Worm (Caenorhabditis elegans) whole organism, late embryonic: Measurements from ENCODE around the gene Y38H6A.3.
"Not testable (repeated sequence)": the region's sequence is repeated elsewhere in the genome, so short reads cannot be mapped to it uniquely, and the experiment has no call there.

Experiments
- F13H6.1 ChIP-seq: sonication (generic microtip); optimal IDR thresholded peaks from 2 replicates; lab custom pipeline; 2016; ENCODE audit warnings: missing genetic modification characterization, missing compliant biosample characterization
- K02D7.2 ChIP-seq: sonication (generic microtip); optimal IDR thresholded peaks from 2 replicates; lab custom pipeline; 2017; ENCODE audit warnings: mild to moderate bottlenecking, missing genetic modification characterization, missing compliant biosample characterization
- T23F11.4 ChIP-seq: fragments of 200-800 bp; sonication (Bioruptor generic); optimal IDR thresholded peaks from 2 replicates; lab custom pipeline; 2018; ENCODE audit warnings: mild to moderate bottlenecking, missing genetic modification characterization, missing compliant biosample characterization
- ama-1 ChIP-seq: fragments of 150-350 bp; optimal IDR thresholded peaks from 2 replicates; lab custom pipeline; 2014
- ceh-18 ChIP-seq: sonication (generic microtip); optimal IDR thresholded peaks from 2 replicates; lab custom pipeline; 2016; ENCODE audit warnings: missing genetic modification characterization, missing compliant biosample characterization
- ceh-22 ChIP-seq: sonication (generic microtip); optimal IDR thresholded peaks from 2 replicates; lab custom pipeline; 2017; ENCODE audit warnings: missing biosample characterization, missing genetic modification characterization
- ceh-24 ChIP-seq: sonication (generic microtip); optimal IDR thresholded peaks from 2 replicates; lab custom pipeline; 2016; ENCODE audit warnings: mild to moderate bottlenecking, missing genetic modification characterization, missing compliant biosample characterization
- ceh-30 ChIP-seq: fragments of 150-350 bp; optimal IDR thresholded peaks from 2 replicates; lab custom pipeline; 2014; ENCODE audit warnings: missing biosample characterization, missing genetic modification characterization
- ceh-34 ChIP-seq: sonication (generic microtip); optimal IDR thresholded peaks from 2 replicates; lab custom pipeline; 2016; ENCODE audit warnings: mild to moderate bottlenecking, missing genetic modification characterization, missing compliant biosample characterization
- ceh-45 ChIP-seq: fragments of 200-800 bp; sonication (Bioruptor generic); IDR thresholded peaks from 2 replicates; pipeline ENCODE4 v1.3.6; 2022; ENCODE audit warnings: missing genetic modification reagents, missing genetic modification characterization, missing compliant biosample characterization
- ceh-48 ChIP-seq: sonication (generic microtip); optimal IDR thresholded peaks from 2 replicates; lab custom pipeline; 2016; ENCODE audit warnings: missing genetic modification characterization, inconsistent platforms, missing compliant biosample characterization
- ceh-9 ChIP-seq: sonication (generic microtip); optimal IDR thresholded peaks from 2 replicates; lab custom pipeline; 2016; ENCODE audit warnings: mild to moderate bottlenecking, missing genetic modification characterization, inconsistent platforms, missing compliant biosample characterization
- dmd-4 ChIP-seq: sonication (generic microtip); optimal IDR thresholded peaks from 2 replicates; lab custom pipeline; 2016; ENCODE audit warnings: borderline replicate concordance, missing genetic modification characterization, missing compliant biosample characterization
- dve-1 ChIP-seq: sonication (generic microtip); optimal IDR thresholded peaks from 2 replicates; lab custom pipeline; 2017; ENCODE audit warnings: antibody characterized with exemption, mild to moderate bottlenecking, missing genetic modification characterization, missing compliant biosample characterization
- elt-2 ChIP-seq: sonication (generic microtip); optimal IDR thresholded peaks from 2 replicates; lab custom pipeline; 2016; ENCODE audit warnings: missing genetic modification reagents, missing genetic modification characterization, missing compliant biosample characterization
- fax-1 ChIP-seq: sonication (generic microtip); optimal IDR thresholded peaks from 2 replicates; lab custom pipeline; 2016; ENCODE audit warnings: missing genotype, missing genetic modification characterization, missing compliant biosample characterization
- hlh-13 ChIP-seq: fragments of 200-800 bp; sonication (Bioruptor generic); optimal IDR thresholded peaks from 2 replicates; lab custom pipeline; 2018; ENCODE audit warnings: mild to moderate bottlenecking, missing genetic modification characterization, missing compliant biosample characterization
- hlh-15 ChIP-seq: sonication (generic microtip); optimal IDR thresholded peaks from 2 replicates; lab custom pipeline; 2016; ENCODE audit warnings: missing genetic modification characterization, missing compliant biosample characterization
- hlh-8 ChIP-seq: sonication (generic microtip); optimal IDR thresholded peaks from 2 replicates; lab custom pipeline; 2016; ENCODE audit warnings: missing genotype, missing genetic modification characterization, missing compliant biosample characterization
- lim-6 ChIP-seq: sonication (generic microtip); optimal IDR thresholded peaks from 2 replicates; lab custom pipeline; 2016; ENCODE audit warnings: missing genetic modification characterization, missing compliant biosample characterization
- lin-11 ChIP-seq: fragments of 200-800 bp; sonication (Bioruptor generic); optimal IDR thresholded peaks from 2 replicates; lab custom pipeline; 2018; ENCODE audit warnings: mild to moderate bottlenecking, missing genetic modification characterization, missing compliant biosample characterization
- madf-2 ChIP-seq: sonication (generic microtip); optimal IDR thresholded peaks from 2 replicates; lab custom pipeline; 2017; ENCODE audit warnings: missing genetic modification characterization, missing compliant biosample characterization
- mec-3 ChIP-seq: sonication (generic microtip); optimal IDR thresholded peaks from 2 replicates; lab custom pipeline; 2016; ENCODE audit warnings: borderline replicate concordance, missing genetic modification characterization, missing compliant biosample characterization
- nhr-11 ChIP-seq: fragments of 150-350 bp; optimal IDR thresholded peaks from 2 replicates; lab custom pipeline; 2014; ENCODE audit warnings: missing biosample characterization, missing genetic modification characterization
- npax-4 ChIP-seq: sonication (generic microtip); optimal IDR thresholded peaks from 2 replicates; lab custom pipeline; 2016; ENCODE audit warnings: missing genetic modification characterization, missing compliant biosample characterization
- odd-2 ChIP-seq: sonication (generic microtip); optimal IDR thresholded peaks from 2 replicates; lab custom pipeline; 2017; ENCODE audit warnings: antibody characterized with exemption, mild to moderate bottlenecking, missing genetic modification characterization, missing compliant biosample characterization
- pat-9 ChIP-seq: fragments of 200-800 bp; sonication (Bioruptor generic); optimal IDR thresholded peaks from 2 replicates; lab custom pipeline; 2018; ENCODE audit warnings: mild to moderate bottlenecking, missing genetic modification characterization, moderate library complexity, missing compliant biosample characterization
- pax-1 ChIP-seq: fragments of 150-350 bp; optimal IDR thresholded peaks from 2 replicates; lab custom pipeline; 2014; ENCODE audit warnings: missing biosample characterization, missing genetic modification characterization
- pha-2 ChIP-seq: sonication (generic microtip); optimal IDR thresholded peaks from 2 replicates; lab custom pipeline; 2017; ENCODE audit warnings: mild to moderate bottlenecking, missing genetic modification characterization, missing compliant biosample characterization
- pha-4 ChIP-seq: fragments of 150-350 bp; optimal IDR thresholded peaks from 2 replicates; lab custom pipeline; 2018; ENCODE audit warnings: missing biosample characterization, missing genetic modification reagents, missing genetic modification characterization
- pqm-1 ChIP-seq: sonication (generic microtip); optimal IDR thresholded peaks from 2 replicates; lab custom pipeline; 2016; ENCODE audit warnings: missing genetic modification characterization, missing compliant biosample characterization
- sox-4 ChIP-seq: sonication (generic microtip); optimal IDR thresholded peaks from 2 replicates; lab custom pipeline; 2017; ENCODE audit warnings: mild to moderate bottlenecking, missing genetic modification characterization, inconsistent platforms, missing compliant biosample characterization
- syd-9 ChIP-seq: sonication (generic microtip); optimal IDR thresholded peaks from 2 replicates; lab custom pipeline; 2016; ENCODE audit warnings: mild to moderate bottlenecking, missing genetic modification characterization, moderate library complexity, missing compliant biosample characterization
- tbx-2 ChIP-seq: sonication (generic microtip); optimal IDR thresholded peaks from 2 replicates; lab custom pipeline; 2016; ENCODE audit warnings: missing genetic modification characterization, missing compliant biosample characterization
- tbx-7 ChIP-seq: sonication (generic microtip); optimal IDR thresholded peaks from 2 replicates; lab custom pipeline; 2016; ENCODE audit warnings: missing genotype, missing genetic modification characterization, missing compliant biosample characterization
- unc-42 ChIP-seq: sonication (generic microtip); optimal IDR thresholded peaks from 2 replicates; lab custom pipeline; 2016; ENCODE audit warnings: missing genotype, missing genetic modification characterization, missing compliant biosample characterization
- unc-55 ChIP-seq: sonication (generic microtip); optimal IDR thresholded peaks from 2 replicates; lab custom pipeline; 2017; ENCODE audit warnings: missing biosample characterization, missing genetic modification reagents, missing genetic modification characterization
- zip-5 ChIP-seq: sonication (generic microtip); optimal IDR thresholded peaks from 2 replicates; lab custom pipeline; 2016; ENCODE audit warnings: missing genetic modification characterization, missing compliant biosample characterization

Gene Y38H6A.3

ce11 chrV:20356472-20356871 lies 11.5 kb downstream of the Y38H6A.3 start, which contains the start of gene grd-11:
TSS of gene grd-11 (plus strand) at chrV:20356772.
- no peak for TF ChIP-seq dve-1

ce11 chrV:20366839-20367238 lies 21.9 kb downstream of the Y38H6A.3 start, which contains the start of gene K02E2.8:
TSS of gene K02E2.8 (minus strand) at chrV:20366939.
- TF ChIP-seq dve-1 (no peak), mec-3 (tag; lab: Kevin White, UChicago) (no peak), ceh-30 (tag; lab: Kevin White, UChicago) (no peak), pat-9 (tag; lab: Kevin White, UChicago) (no peak), hlh-15 (tag; lab: Kevin White, UChicago) (no peak), zip-5 (no peak), madf-2 (no peak), hlh-13 (GFP tag; lab: Kevin White, UChicago) (no peak), pax-1 (tag; lab: Kevin White, UChicago) (no peak), elt-2 (tag; lab: Kevin White, UChicago) (no peak), K02D7.2 (tag; lab: Kevin White, UChicago) (no peak), F13H6.1 (tag; lab: Kevin White, UChicago) (no peak), syd-9 (tag; lab: Kevin White, UChicago) (no peak), ceh-9 (tag; lab: Kevin White, UChicago) (no peak)

- TF ChIP-seq zip-5; odd-2 (tag; lab: Kevin White, UChicago); ceh-34 (tag; lab: Kevin White, UChicago): not testable (repeated sequence)
Measured at ce11 chrV:20369153-20369552, 24.2 kb downstream of the Y38H6A.3 start, which contains the start of gene srh-177. TSS of gene srh-177 (minus strand) at chrV:20369253.

ce11 chrV:20374484-20374883 lies 29.5 kb downstream of the Y38H6A.3 start:
- TF ChIP-seq elt-2 (tag; lab: Kevin White, UChicago) (no peak), unc-55 (no peak), sox-4 (tag; lab: Kevin White, UChicago) (no peak), madf-2 (no peak), ceh-45 (GFP tag; lab: Robert Waterston, UW) (no peak), tbx-7 (tag; lab: Kevin White, UChicago) (no peak), T23F11.4 (no peak), tbx-2 (no peak), npax-4 (tag; lab: Kevin White, UChicago) (no peak), ama-1 (no peak), nhr-11 (no peak), pqm-1 (tag; lab: Kevin White, UChicago) (no peak), dmd-4 (tag; lab: Kevin White, UChicago) (no peak), ceh-48 (tag; lab: Kevin White, UChicago) (no peak), pha-2 (tag; lab: Kevin White, UChicago) (no peak), lin-11 (tag; lab: Kevin White, UChicago) (no peak), ceh-22 (no peak)
- TF ChIP-seq, all 69 proteins: peak for 0

ce11 chrV:20375236-20375635 lies 30.2 kb downstream of the Y38H6A.3 start, which contains the start of gene ins-35:
TSS of gene ins-35 (plus strand) at chrV:20375536.
- TF ChIP-seq pqm-1 (tag; lab: Kevin White, UChicago) (no peak), pha-2 (tag; lab: Kevin White, UChicago) (no peak), hlh-8 (tag; lab: Kevin White, UChicago) (no peak), lin-11 (tag; lab: Kevin White, UChicago) (no peak), ceh-18 (tag; lab: Kevin White, UChicago) (no peak), unc-42 (tag; lab: Kevin White, UChicago) (no peak), sox-4 (tag; lab: Kevin White, UChicago) (no peak), tbx-7 (tag; lab: Kevin White, UChicago) (no peak), ceh-24 (tag; lab: Kevin White, UChicago) (no peak), lim-6 (no peak), syd-9 (tag; lab: Kevin White, UChicago) (no peak), fax-1 (tag; lab: Kevin White, UChicago) (no peak), madf-2 (no peak), pha-4 (tag; lab: Kevin White, UChicago) (no peak), ceh-30 (tag; lab: Kevin White, UChicago) (no peak)
- TF ChIP-seq, all 69 proteins: peak for 0
